Fruit fly (Drosophila melanogaster): ENCODE data around the gene CG16903.

CG16903 gene

DNA sequence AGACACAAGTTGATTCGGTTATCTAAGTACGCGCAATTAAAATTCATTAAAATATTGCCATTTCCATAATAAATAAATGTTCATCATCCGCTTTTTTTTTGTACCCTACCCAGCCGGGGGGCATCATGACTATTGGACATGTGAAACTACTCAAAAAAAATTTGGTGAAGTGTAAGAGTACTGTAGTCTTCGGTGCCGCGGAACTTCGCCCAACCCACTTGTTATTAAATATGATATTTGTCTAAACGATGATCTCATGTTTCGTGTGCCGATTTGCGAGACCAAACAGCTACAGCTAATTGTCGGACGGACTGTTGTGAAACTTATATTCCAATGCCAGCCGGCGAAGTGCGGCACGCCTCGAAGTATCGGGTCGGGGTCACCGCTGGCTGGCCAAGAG lies 8.6 kb upstream of the CG16903 start:
- TF ChIP-seq Clk (GFP tag; optimal IDR thresholded peaks at IDR 0.05) (no peak), Mnt (GFP tag; optimal IDR thresholded peaks at IDR 0.05) (no peak), CG5204 (GFP tag; optimal IDR thresholded peaks at IDR 0.05) (no peak), CG7045 (GFP tag; optimal IDR thresholded peaks at IDR 0.05) (no peak)

dm6 chrX:2087501-2087900 lies 7.3 kb upstream of the CG16903 start:
- TF ChIP-seq CG14711 (tag; optimal IDR thresholded peaks at IDR 0.05) (no peak), kay (GFP tag; ENCODE audit: borderline replicate concordance) (no peak), CG1620 (GFP tag; optimal IDR thresholded peaks at IDR 0.05) (no peak), Hr96 (GFP tag; optimal IDR thresholded peaks at IDR 0.05) (no peak), cic (GFP tag; optimal IDR thresholded peaks at IDR 0.05) (no peak), CG12768 (GFP tag; optimal IDR thresholded peaks at IDR 0.05) (no peak), Crg-1 (GFP tag; optimal IDR thresholded peaks at IDR 0.05) (no peak), tj (GFP tag; optimal IDR thresholded peaks at IDR 0.05) (peak; percentile 16)

dm6 chrX:2083678-2084162 lies 3.5 kb upstream of the CG16903 start:
- TF ChIP-seq cic (GFP tag; optimal IDR thresholded peaks at IDR 0.05) (no peak), kay (GFP tag; ENCODE audit: borderline replicate concordance) (no peak), ovo (GFP tag; optimal IDR thresholded peaks at IDR 0.05) (peak; percentile 45), Crg-1 (GFP tag; optimal IDR thresholded peaks at IDR 0.05) (peak; percentile 30), CG5204 (GFP tag; optimal IDR thresholded peaks at IDR 0.05) (no peak), toe (GFP tag; optimal IDR thresholded peaks at IDR 0.05) (no peak), bab1 (GFP tag; optimal IDR thresholded peaks at IDR 0.05) (peak; percentile 1), CG11617 (GFP tag; optimal IDR thresholded peaks at IDR 0.05) (no peak), CG7101 (tag; optimal IDR thresholded peaks at IDR 0.05) (peak; percentile 48), CG12768 (GFP tag; optimal IDR thresholded peaks at IDR 0.05) (no peak), cnc (optimal IDR thresholded peaks at IDR 0.05) (no peak), CG1620 (GFP tag; optimal IDR thresholded peaks at IDR 0.05) (no peak), CG14711 (tag; optimal IDR thresholded peaks at IDR 0.05) (peak; percentile 9), tj (GFP tag; optimal IDR thresholded peaks at IDR 0.05) (peak; percentile 89), Mnt (GFP tag; optimal IDR thresholded peaks at IDR 0.05) (peak; percentile 53), CG7045 (GFP tag; optimal IDR thresholded peaks at IDR 0.05) (no peak), pad (GFP tag; optimal IDR thresholded peaks at IDR 0.05) (no peak), Clk (GFP tag; optimal IDR thresholded peaks at IDR 0.05) (no peak), Hr96 (GFP tag; optimal IDR thresholded peaks at IDR 0.05) (no peak), CG33017 (tag; optimal IDR thresholded peaks at IDR 0.05) (no peak)

DNA sequence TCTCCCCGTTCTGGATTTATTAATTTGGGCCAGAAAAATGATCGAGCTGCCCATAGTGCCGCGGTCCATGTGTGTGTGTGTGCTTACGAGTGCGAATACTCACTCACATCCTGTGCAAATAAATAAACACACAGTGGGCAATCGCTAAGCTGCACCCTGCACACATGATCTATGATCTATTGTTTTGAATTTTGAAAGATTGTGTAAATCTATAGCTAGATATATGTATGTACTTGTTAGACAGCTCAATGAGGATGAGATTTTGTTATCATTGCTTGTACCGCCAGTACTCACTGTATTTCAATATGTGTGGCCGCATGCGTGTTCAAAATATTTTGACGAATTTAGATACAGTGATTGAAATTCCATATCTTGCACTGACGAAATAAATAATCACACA lies 2.9 kb upstream of the CG16903 start:
- peak; percentile 81 for TF ChIP-seq bab1 (GFP tag; optimal IDR thresholded peaks at IDR 0.05)
- TF ChIP-seq CG7045 (GFP tag; optimal IDR thresholded peaks at IDR 0.05): peak; percentile 39
- TF ChIP-seq CG14711 (tag; optimal IDR thresholded peaks at IDR 0.05): peak; percentile 85
- peak; percentile 14 for TF ChIP-seq toe (GFP tag; optimal IDR thresholded peaks at IDR 0.05)
- peak; percentile 88 for TF ChIP-seq CG7101 (tag; optimal IDR thresholded peaks at IDR 0.05)
- peak; percentile 51 for TF ChIP-seq CG12768 (GFP tag; optimal IDR thresholded peaks at IDR 0.05)
- peak; percentile 22 for TF ChIP-seq CG1620 (GFP tag; optimal IDR thresholded peaks at IDR 0.05)
- peak; percentile 68 for TF ChIP-seq Hr96 (GFP tag; optimal IDR thresholded peaks at IDR 0.05)
- TF ChIP-seq cic (GFP tag; optimal IDR thresholded peaks at IDR 0.05): no peak
- no peak for TF ChIP-seq kay (GFP tag; ENCODE audit: borderline replicate concordance)
- TF ChIP-seq CG11617 (GFP tag; optimal IDR thresholded peaks at IDR 0.05): peak; percentile 25
- no peak for TF ChIP-seq ovo (GFP tag; optimal IDR thresholded peaks at IDR 0.05)
- peak; percentile 20 for TF ChIP-seq Crg-1 (GFP tag; optimal IDR thresholded peaks at IDR 0.05)
- no peak for TF ChIP-seq CG5204 (GFP tag; optimal IDR thresholded peaks at IDR 0.05)
- TF ChIP-seq CG33017 (tag; optimal IDR thresholded peaks at IDR 0.05): peak; percentile 83
- peak; percentile 47 for TF ChIP-seq pad (GFP tag; optimal IDR thresholded peaks at IDR 0.05)
- peak; percentile 45 for TF ChIP-seq Mnt (GFP tag; optimal IDR thresholded peaks at IDR 0.05)

DNA sequence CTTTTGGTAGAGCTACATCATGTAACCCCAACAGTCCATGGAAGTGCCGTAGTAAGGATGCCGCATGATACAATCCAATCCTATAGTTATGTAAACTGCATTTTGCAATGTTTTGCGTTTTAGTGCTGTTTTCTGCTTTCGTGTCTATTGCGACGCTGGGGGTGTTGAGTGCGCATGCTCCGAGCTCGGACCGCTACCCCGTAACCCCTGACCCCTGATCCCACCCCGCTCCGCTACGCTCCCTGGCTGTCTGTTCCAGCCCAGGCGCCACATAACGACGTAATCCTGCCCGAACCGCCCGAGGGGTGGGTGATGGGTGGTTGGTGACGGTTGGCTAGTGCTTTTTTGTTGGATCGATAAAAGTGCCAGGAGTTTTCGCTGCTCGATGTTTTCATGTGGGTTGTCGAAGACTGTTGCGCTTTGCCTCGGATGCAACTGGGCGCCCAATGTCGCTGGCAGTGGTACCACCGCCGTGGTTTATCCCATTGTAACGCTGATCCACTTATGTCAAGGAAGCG lies 1.7 kb upstream of the CG16903 start:
- TF ChIP-seq pad (GFP tag; optimal IDR thresholded peaks at IDR 0.05) (no peak), cic (GFP tag; optimal IDR thresholded peaks at IDR 0.05) (no peak), tj (GFP tag; optimal IDR thresholded peaks at IDR 0.05) (no peak), CG5204 (GFP tag; optimal IDR thresholded peaks at IDR 0.05) (no peak), Mnt (GFP tag; optimal IDR thresholded peaks at IDR 0.05) (no peak), cnc (optimal IDR thresholded peaks at IDR 0.05) (no peak), Hr96 (GFP tag; optimal IDR thresholded peaks at IDR 0.05) (no peak), kay (GFP tag; ENCODE audit: borderline replicate concordance) (no peak), CG33017 (tag; optimal IDR thresholded peaks at IDR 0.05) (no peak), CG1620 (GFP tag; optimal IDR thresholded peaks at IDR 0.05) (no peak), bab1 (GFP tag; optimal IDR thresholded peaks at IDR 0.05) (no peak)

DNA sequence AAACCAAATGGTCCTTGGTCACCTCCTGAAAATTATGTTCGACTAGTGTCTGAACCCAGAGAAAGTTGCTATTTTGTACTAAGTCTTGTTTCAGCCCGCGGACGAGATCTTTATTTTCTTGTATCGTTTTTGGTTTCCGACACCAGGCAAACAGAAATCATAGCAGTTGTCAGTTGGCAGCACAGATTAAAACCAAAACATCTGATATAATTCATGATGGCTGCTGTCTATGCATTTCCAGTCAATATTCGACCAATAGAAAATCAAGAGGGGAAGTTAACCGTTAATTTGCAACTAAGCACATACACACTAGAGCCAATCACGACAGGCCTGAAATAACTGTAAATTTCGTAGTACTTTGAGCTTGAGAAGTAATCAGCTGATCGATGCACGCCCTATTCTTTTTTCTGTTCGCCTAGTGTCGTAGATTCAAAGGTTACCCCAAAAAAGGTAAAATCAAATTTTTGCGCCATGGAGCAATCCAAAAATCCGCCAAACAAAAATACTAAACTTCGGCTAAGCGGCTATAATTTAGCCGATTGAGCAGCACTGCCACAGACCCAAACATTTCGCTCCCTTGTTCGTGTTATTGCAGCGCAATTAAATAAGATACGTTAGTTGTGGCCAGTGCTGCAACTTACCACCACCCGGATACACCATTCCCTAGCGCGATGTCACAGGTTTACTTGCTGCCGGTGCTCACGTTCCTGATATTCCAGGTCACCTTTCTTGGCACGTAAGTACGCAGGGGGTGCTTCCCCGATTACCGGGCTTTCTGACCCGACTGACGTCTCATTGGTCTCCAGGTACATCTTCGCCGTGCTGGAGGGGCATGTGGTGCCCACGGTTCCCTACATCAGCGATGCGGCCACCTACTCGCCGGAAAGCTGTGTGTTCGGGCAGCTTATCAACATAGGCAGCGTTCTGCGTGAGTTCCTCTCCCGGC lies 3.5 kb downstream of the CG16903 start, which contains the start of gene CG4025:
TSS of gene CG4025 (plus strand) at position 555 of the 946 bp plus-strand sequence.
- TF ChIP-seq CG5204 (GFP tag; optimal IDR thresholded peaks at IDR 0.05): no peak
- TF ChIP-seq Mnt (GFP tag; optimal IDR thresholded peaks at IDR 0.05): peak; percentile 10
- no peak for TF ChIP-seq tj (GFP tag; optimal IDR thresholded peaks at IDR 0.05)
- no peak for TF ChIP-seq toe (GFP tag; optimal IDR thresholded peaks at IDR 0.05)
- TF ChIP-seq kay (GFP tag; ENCODE audit: borderline replicate concordance): no peak
- TF ChIP-seq bab1 (GFP tag; optimal IDR thresholded peaks at IDR 0.05): no peak
- no peak for TF ChIP-seq CG14711 (tag; optimal IDR thresholded peaks at IDR 0.05)
- TF ChIP-seq CG11617 (GFP tag; optimal IDR thresholded peaks at IDR 0.05): no peak
- TF ChIP-seq Clk (GFP tag; optimal IDR thresholded peaks at IDR 0.05): no peak
- TF ChIP-seq pad (GFP tag; optimal IDR thresholded peaks at IDR 0.05): peak; percentile 99
- TF ChIP-seq CG7045 (GFP tag; optimal IDR thresholded peaks at IDR 0.05): no peak
- no peak for TF ChIP-seq Hr96 (GFP tag; optimal IDR thresholded peaks at IDR 0.05)
- TF ChIP-seq Crg-1 (GFP tag; optimal IDR thresholded peaks at IDR 0.05): no peak
- no peak for TF ChIP-seq CG12768 (GFP tag; optimal IDR thresholded peaks at IDR 0.05)
- peak; percentile 56 for TF ChIP-seq ovo (GFP tag; optimal IDR thresholded peaks at IDR 0.05)

Data from whole organism, adult.